Worm (Caenorhabditis elegans): Measurements from ENCODE around the gene srh-174.

Gene srh-174

DNA sequence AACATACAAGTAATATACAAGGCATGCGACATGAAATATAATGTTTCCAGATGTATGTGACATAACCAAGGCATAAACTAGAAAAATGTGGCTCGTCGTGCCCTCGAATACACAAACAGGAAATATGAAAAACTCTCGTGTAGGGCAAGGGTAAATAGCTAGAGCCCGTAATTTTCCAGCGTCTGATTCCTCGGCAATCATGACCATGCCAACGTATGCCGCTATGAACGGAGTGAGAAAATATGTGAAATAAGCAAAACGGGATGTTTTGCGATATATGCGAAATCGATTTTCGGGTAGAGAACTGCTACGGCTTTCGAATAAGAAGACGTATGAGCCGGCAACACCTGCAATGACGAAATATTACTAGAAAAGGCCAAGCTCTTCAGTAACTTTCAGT is 46.8 kb downstream of the srh-174 start, which contains the start of gene scl-25:
Gene scl-25, plus strand, starts transcription at position 301 of the 400 bp plus-strand sequence.
- TF ChIP-seq unc-39 (tag; optimal IDR thresholded peaks at IDR 0.05) (no peak), nhr-12 (tag; optimal IDR thresholded peaks at IDR 0.05) (no peak)

DNA sequence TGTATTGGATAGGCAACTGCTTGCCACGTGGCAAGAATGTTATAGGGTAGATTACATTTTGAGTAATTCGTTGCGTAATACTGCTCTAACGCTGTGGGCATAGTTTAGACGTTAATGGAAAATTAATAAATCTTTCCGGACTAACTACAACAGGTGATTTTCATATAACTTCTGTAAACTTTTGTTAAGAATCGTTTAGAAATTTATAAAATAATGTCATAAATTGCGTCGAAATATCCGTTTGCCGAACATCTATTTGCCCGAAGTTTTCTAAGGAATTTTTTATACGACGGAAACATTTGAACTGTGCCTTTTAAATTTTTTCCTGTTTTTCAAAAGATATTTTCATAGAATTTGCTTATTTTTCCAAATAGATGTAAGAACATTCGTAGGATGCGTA is 47.6 kb downstream of the srh-174 start, which contains the start of gene srh-112:
Gene srh-112, minus strand, starts transcription at position 101 of the 400 bp plus-strand sequence.
- no peak for TF ChIP-seq snpc-4 (tag; optimal IDR thresholded peaks at IDR 0.05)
- no peak for TF ChIP-seq ceh-16 (tag; optimal IDR thresholded peaks at IDR 0.05)
- TF ChIP-seq unc-39 (tag; optimal IDR thresholded peaks at IDR 0.05): no peak
- TF ChIP-seq aly-2 (tag; optimal IDR thresholded peaks at IDR 0.05): no peak
- TF ChIP-seq ceh-82 (tag; optimal IDR thresholded peaks at IDR 0.05): no peak
